Worm (Caenorhabditis elegans) whole organism, L1 larva: ENCODE results near the gene srh-38.

Experiments
- alr-1 ChIP-seq: fragments of 200-800 bp; sonication (Bioruptor generic); optimal IDR thresholded peaks from 2 replicates; lab custom pipeline; 2018; ENCODE audit warnings: borderline replicate concordance, mild to moderate bottlenecking, missing genetic modification characterization, missing compliant biosample characterization
- ceh-90 ChIP-seq: sonication (generic microtip); optimal IDR thresholded peaks from 2 replicates; lab custom pipeline; 2016; ENCODE audit warnings: missing genetic modification characterization, missing compliant biosample characterization
- dpl-1 ChIP-seq, 3 experiments: fragments of 150-350 bp in 2 of 3; sonication (generic microtip) in 1 of 3; optimal IDR thresholded peaks; 2 replicates each; lab custom pipeline; 2014 to 2017; ENCODE audit warnings: missing biosample characterization in 3 of 3, missing genetic modification characterization in 3 of 3, missing genetic modification reagents in 3 of 3
- efl-1 ChIP-seq, 4 experiments: fragments of 150-350 bp; optimal IDR thresholded peaks in 3 of 4; peaks in 1 of 4; 1 replicate in 1 of 4; 2 replicates in 3 of 4; lab custom pipeline; 2014; ENCODE audit warnings: missing biosample characterization in 2 of 4, missing genetic modification characterization in 2 of 4, missing genetic modification reagents in 2 of 4
- egl-13 ChIP-seq: sonication (generic microtip); optimal IDR thresholded peaks from 2 replicates; lab custom pipeline; 2016; ENCODE audit warnings: missing genotype, missing genetic modification reagents, missing genetic modification characterization, missing compliant biosample characterization
- elt-2 ChIP-seq: sonication (generic microtip); optimal IDR thresholded peaks from 2 replicates; lab custom pipeline; 2016; ENCODE audit warnings: missing genetic modification characterization, mild to moderate bottlenecking, inconsistent platforms, missing compliant biosample characterization, missing genetic modification reagents
- fkh-10 ChIP-seq: sonication (generic microtip); optimal IDR thresholded peaks from 2 replicates; lab custom pipeline; 2017; ENCODE audit warnings: missing biosample characterization, missing genetic modification reagents, missing genetic modification characterization
- grh-1 ChIP-seq: fragments of 200-800 bp; sonication (Bioruptor generic); IDR thresholded peaks from 2 replicates; pipeline ENCODE4 v1.3.6; 2022; ENCODE audit warnings: missing genetic modification reagents, missing genetic modification characterization, missing compliant biosample characterization
- isw-1 ChIP-seq: fragments of 200-800 bp; sonication (Bioruptor generic); IDR thresholded peaks from 2 replicates; pipeline ENCODE4 v1.3.6; 2022; ENCODE audit warnings: missing genetic modification characterization, missing compliant biosample characterization
- jun-1 ChIP-seq: fragments of 150-350 bp; optimal IDR thresholded peaks from 2 replicates; lab custom pipeline; 2014; ENCODE audit warnings: missing biosample characterization, missing genetic modification reagents, missing genetic modification characterization
- lin-14 ChIP-seq: fragments of 200-800 bp; sonication (Bioruptor generic); optimal IDR thresholded peaks from 2 replicates; lab custom pipeline; 2018; ENCODE audit warnings: mild to moderate bottlenecking, missing genetic modification characterization, moderate library complexity, missing compliant biosample characterization
- lin-35 ChIP-seq, 2 experiments: fragments of 150-350 bp; optimal IDR thresholded peaks; 2 replicates each; lab custom pipeline; 2014; ENCODE audit warnings: missing biosample characterization in 2 of 2, missing genetic modification characterization in 2 of 2, missing genetic modification reagents in 2 of 2
- lsy-2 ChIP-seq, 2 experiments: fragments of 150-350 bp; optimal IDR thresholded peaks; 2 replicates each; lab custom pipeline; 2014; ENCODE audit warnings: missing biosample characterization in 2 of 2, missing genetic modification characterization in 2 of 2
- mef-2 ChIP-seq: fragments of 150-350 bp; optimal IDR thresholded peaks from 2 replicates; lab custom pipeline; 2014; ENCODE audit warnings: missing biosample characterization, missing genetic modification characterization
- nhr-11 ChIP-seq: fragments of 150-350 bp; optimal IDR thresholded peaks from 2 replicates; lab custom pipeline; 2014; ENCODE audit warnings: missing biosample characterization, missing genetic modification characterization
- nhr-28 ChIP-seq: fragments of 150-350 bp; optimal IDR thresholded peaks from 2 replicates; lab custom pipeline; 2014; ENCODE audit warnings: missing biosample characterization, missing genetic modification characterization
- nhr-71 ChIP-seq: sonication (generic microtip); optimal IDR thresholded peaks from 2 replicates; lab custom pipeline; 2016; ENCODE audit warnings: mild to moderate bottlenecking, missing genetic modification characterization, moderate library complexity, missing compliant biosample characterization
- nhr-85 ChIP-seq: sonication (generic microtip); peaks from one replicate; lab custom pipeline; 2016; ENCODE audit warnings: missing genetic modification characterization, inconsistent platforms, missing compliant biosample characterization
- sox-4 ChIP-seq: sonication (generic microtip); optimal IDR thresholded peaks from 2 replicates; lab custom pipeline; 2016; ENCODE audit warnings: missing genetic modification characterization, missing compliant biosample characterization
- sptf-1 ChIP-seq: fragments of 150-350 bp; optimal IDR thresholded peaks from 2 replicates; lab custom pipeline; 2014; ENCODE audit warnings: missing biosample characterization, missing genetic modification characterization
- swsn-7 ChIP-seq: sonication (generic microtip); optimal IDR thresholded peaks from 2 replicates; lab custom pipeline; 2016; ENCODE audit warnings: missing genetic modification characterization, missing compliant biosample characterization
- unc-130 ChIP-seq: fragments of 150-350 bp; optimal IDR thresholded peaks from 2 replicates; lab custom pipeline; 2017; ENCODE audit warnings: missing biosample characterization, missing genetic modification characterization, inconsistent platforms
- unc-30 ChIP-seq: sonication (generic microtip); optimal IDR thresholded peaks from 2 replicates; lab custom pipeline; 2017; ENCODE audit warnings: missing biosample characterization, missing genetic modification characterization
- vab-15 ChIP-seq: sonication (generic microtip); optimal IDR thresholded peaks from 2 replicates; lab custom pipeline; 2017; ENCODE audit warnings: missing genotype, mild to moderate bottlenecking, missing genetic modification characterization, missing compliant biosample characterization
- zag-1 ChIP-seq: fragments of 150-350 bp; optimal IDR thresholded peaks from 2 replicates; lab custom pipeline; 2014; ENCODE audit warnings: missing biosample characterization, missing genetic modification characterization

srh-38 gene

ce11 chrV:2880356-2880755, 42.1 kb downstream of the srh-38 start:
- TF ChIP-seq jun-1 (tag; lab: Kevin White, UChicago) (no peak), egl-13 (tag; lab: Kevin White, UChicago) (no peak), lin-35 (GFP tag; optimal IDR thresholded peaks at IDR 0.05; lab: Kevin White, UChicago) (no peak), elt-2 (tag; lab: Kevin White, UChicago) (peak; percentile 53)

DNA sequence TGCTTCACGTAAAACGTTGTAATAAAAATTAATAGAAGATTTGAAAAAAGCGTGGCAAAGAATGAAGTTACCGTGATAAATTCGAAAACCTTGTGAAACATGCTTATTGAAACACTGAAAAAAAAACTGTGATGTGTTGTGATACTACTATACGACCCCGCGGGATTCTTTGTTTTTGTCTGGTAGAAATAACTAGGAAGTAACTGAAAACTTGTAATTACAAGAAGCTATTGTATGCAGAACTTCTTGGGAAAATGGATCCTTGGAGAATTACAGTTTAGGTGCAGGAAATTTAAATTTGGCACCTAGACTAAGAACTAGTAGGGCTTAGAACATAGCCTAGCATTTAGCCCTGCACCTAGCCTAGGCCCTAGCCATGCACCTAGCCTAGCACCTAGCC, 42.7 kb downstream of the srh-38 start, which contains the start of gene str-39:
TSS of gene str-39 (minus strand) at position 101 of the 400 bp plus-strand sequence.
- TF ChIP-seq lin-35 (GFP tag; optimal IDR thresholded peaks at IDR 0.05; lab: Kevin White, UChicago), result no peak
- TF ChIP-seq lin-14 (GFP tag; lab: Kevin White, UChicago), result no peak
- no peak for TF ChIP-seq nhr-85 (tag; lab: Kevin White, UChicago)
- TF ChIP-seq alr-1 (tag; lab: Kevin White, UChicago), result no peak
- TF ChIP-seq swsn-7 (tag; lab: Kevin White, UChicago), result no peak
- TF ChIP-seq dpl-1 (GFP tag; optimal IDR thresholded peaks at IDR 0.05; lab: Kevin White, UChicago), result no peak

- peak in 1 of 3 experiments; percentile 11 for TF ChIP-seq dpl-1 (GFP tag; optimal IDR thresholded peaks at IDR 0.05; lab: Kevin White, UChicago)
- peak; percentile 8 to 18 for TF ChIP-seq efl-1 (optimal IDR thresholded peaks at IDR 0.05; lab: Kevin White, UChicago)
- TF ChIP-seq efl-1 (GFP tag; optimal IDR thresholded peaks at IDR 0.05 in 1 of 2; lab: Kevin White, UChicago), result no peak
- TF ChIP-seq lin-35 (GFP tag; optimal IDR thresholded peaks at IDR 0.05; lab: Kevin White, UChicago), result peak; percentile 15 to 22
- TF ChIP-seq fkh-10, result no peak
- no peak for TF ChIP-seq unc-30 (tag; lab: Kevin White, UChicago)
- TF ChIP-seq lsy-2 (tag; optimal IDR thresholded peaks at IDR 0.05; lab: Kevin White, UChicago), result peak in 1 of 2 experiments; percentile 11
- TF ChIP-seq sox-4 (tag; lab: Kevin White, UChicago), result no peak
- no peak for TF ChIP-seq grh-1 (GFP tag; lab: Robert Waterston, UW)
These were observed 45.0 kb downstream of the srh-38 start, which contains the start of gene F37B4.10 for ce11 chrV:2877509-2877908. TSS of gene F37B4.10 (minus strand) at chrV:2877609.

DNA sequence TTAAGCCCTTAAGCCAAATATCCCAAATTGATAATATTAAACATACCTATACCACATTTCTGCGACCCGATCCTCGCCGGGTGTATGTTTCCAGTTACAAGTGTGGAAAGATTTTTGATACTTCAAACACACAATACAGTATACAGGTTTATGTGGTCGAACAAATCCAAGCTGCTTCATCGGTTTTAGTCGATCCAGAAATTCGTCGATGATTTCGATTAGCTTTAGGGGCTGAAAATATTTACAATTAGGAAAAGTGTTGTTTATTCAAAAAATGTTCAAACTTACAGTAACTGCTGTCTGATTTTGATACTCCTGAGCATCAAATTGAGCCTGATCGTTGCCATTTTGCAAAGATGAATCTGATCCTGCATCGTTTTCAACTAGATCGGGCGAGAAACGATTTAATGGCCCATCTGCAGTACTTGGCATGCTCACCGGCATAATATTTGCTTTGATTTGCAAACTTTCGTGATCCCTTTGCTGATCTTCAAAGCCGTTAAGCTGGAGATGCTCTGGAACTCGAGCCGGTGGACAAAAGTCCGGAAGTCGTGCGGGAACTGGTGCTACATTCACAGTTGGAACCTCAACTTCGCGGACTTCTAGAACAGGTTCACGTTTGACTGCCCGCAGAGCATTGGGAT, 46.2 kb downstream of the srh-38 start:
- no peak for TF ChIP-seq efl-1 (optimal IDR thresholded peaks at IDR 0.05; lab: Kevin White, UChicago)
- TF ChIP-seq efl-1 (GFP tag; optimal IDR thresholded peaks at IDR 0.05 in 1 of 2; lab: Kevin White, UChicago), result peak in 1 of 2 experiments; percentile 15
- no peak for TF ChIP-seq alr-1 (tag; lab: Kevin White, UChicago)
- TF ChIP-seq, all 84 proteins: peak for 1

DNA sequence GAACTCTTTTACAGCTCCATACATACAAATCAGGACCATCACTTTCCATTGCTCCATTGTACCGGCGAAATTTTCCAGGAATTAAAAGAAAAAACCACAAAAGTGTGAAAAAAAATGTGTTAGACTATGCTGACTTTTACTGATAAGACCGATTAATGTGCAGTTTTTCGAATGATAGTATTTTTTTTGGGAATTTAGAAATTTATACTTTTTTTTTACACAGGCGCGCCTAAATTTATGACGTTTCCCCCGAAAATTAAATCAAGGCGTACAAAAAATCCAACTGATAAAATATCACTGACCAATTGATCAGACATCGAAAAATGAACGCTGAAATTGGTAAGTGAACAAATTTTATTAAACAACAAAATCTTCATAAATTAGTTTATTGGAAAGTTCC, 47.1 kb downstream of the srh-38 start, which contains the start of gene folt-2:
TSS of gene folt-2 (minus strand) at position 179 of the 400 bp plus-strand sequence.
- peak; percentile 50 for TF ChIP-seq elt-2 (tag; lab: Kevin White, UChicago)
- TF ChIP-seq efl-1 (optimal IDR thresholded peaks at IDR 0.05; lab: Kevin White, UChicago), result no peak
- TF ChIP-seq efl-1 (GFP tag; optimal IDR thresholded peaks at IDR 0.05 in 1 of 2; lab: Kevin White, UChicago), result peak in 1 of 2 experiments; percentile 22
- peak; percentile 10 for TF ChIP-seq nhr-71 (tag; lab: Kevin White, UChicago)
- no peak for TF ChIP-seq lin-35 (GFP tag; optimal IDR thresholded peaks at IDR 0.05; lab: Kevin White, UChicago)
- no peak for TF ChIP-seq vab-15

- no peak for TF ChIP-seq sptf-1 (tag; lab: Kevin White, UChicago)
These were observed 49.5 kb downstream of the srh-38 start for ce11 chrV:2872947-2873346.

ce11 chrV:2871754-2872504, 50.6 kb downstream of the srh-38 start:
- TF ChIP-seq egl-13 (tag; lab: Kevin White, UChicago) (no peak), zag-1 (tag; lab: Kevin White, UChicago) (no peak), mef-2 (no peak), isw-1 (GFP tag; lab: Robert Waterston, UW) (no peak), lsy-2 (tag; optimal IDR thresholded peaks at IDR 0.05; lab: Kevin White, UChicago) (no peak), nhr-28 (tag; lab: Kevin White, UChicago) (no peak), grh-1 (GFP tag; lab: Robert Waterston, UW) (no peak), nhr-11 (tag; lab: Kevin White, UChicago) (no peak), sptf-1 (tag; lab: Kevin White, UChicago) (no peak), unc-130 (no peak), vab-15 (no peak), ceh-90 (tag; lab: Kevin White, UChicago) (no peak)
